Worm (Caenorhabditis elegans): Measurements from ENCODE around the gene T22H9.1.

DNA sequence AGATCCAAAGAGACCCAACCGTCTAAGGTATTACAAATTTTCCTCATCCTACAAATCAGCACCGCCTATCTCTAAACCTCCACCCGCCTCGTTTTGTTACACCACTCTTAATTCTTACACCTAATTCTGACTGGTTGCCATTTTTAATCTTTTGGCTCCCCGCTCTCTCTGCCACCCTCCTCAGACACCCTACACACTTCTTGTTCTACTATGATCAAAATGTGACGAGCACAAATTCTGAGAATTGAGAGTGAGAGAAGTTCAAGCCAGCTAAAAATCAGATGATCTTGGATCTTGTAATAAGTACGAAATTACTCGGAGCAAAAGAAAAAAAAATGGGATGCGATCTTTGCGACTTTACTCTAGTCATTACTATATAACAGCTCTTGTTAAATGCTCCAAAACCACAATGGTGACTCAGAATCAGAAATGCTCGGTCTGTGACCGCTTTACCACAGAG lies 44.7 kb downstream of the T22H9.1 start, which contains the start of gene nhr-252:
- TF ChIP-seq med-1 (GFP tag; optimal IDR thresholded peaks at IDR 0.05; ENCODE audit: insufficient read depth): no peak
- no peak for TF ChIP-seq T22C8.4 (GFP tag; IDR thresholded peaks at IDR 0.05)
- TF ChIP-seq klf-2 (GFP tag; conservative IDR thresholded peaks at IDR 0.05): no peak
- TF ChIP-seq flt-1 (GFP tag; IDR thresholded peaks at IDR 0.05): no peak
- TF ChIP-seq ztf-29 (GFP tag; IDR thresholded peaks at IDR 0.05): no peak
- TF ChIP-seq ref-1 (GFP tag; conservative IDR thresholded peaks at IDR 0.05): no peak
- TF ChIP-seq ztf-23 (GFP tag; IDR thresholded peaks at IDR 0.05): no peak
